Worm (Caenorhabditis elegans) whole organism, L4 larva: ENCODE results near the gene mrpl-1.

Source experiments
- R02D3.7 ChIP-seq: fragments of 150-350 bp; sonication (generic microtip); optimal IDR thresholded peaks from 3 replicates; lab custom pipeline; 2014; ENCODE audit warnings: missing biosample characterization, missing genetic modification characterization
- aly-2 ChIP-seq: sonication (generic microtip); optimal IDR thresholded peaks from 2 replicates; lab custom pipeline; 2018; ENCODE audit warnings: missing biosample characterization, missing genetic modification characterization
- cey-2 ChIP-seq: sonication (generic microtip); optimal IDR thresholded peaks from 3 replicates; lab custom pipeline; 2017; ENCODE audit warnings: missing genetic modification characterization, mild to moderate bottlenecking, missing compliant biosample characterization, antibody characterized with exemption, borderline replicate concordance; ENCODE audit not compliant: insufficient read depth
- daf-8 ChIP-seq: fragments of 200-800 bp; sonication (Bioruptor generic); IDR thresholded peaks from 2 replicates; pipeline ENCODE4 v1.3.6; 2022; ENCODE audit warnings: missing genetic modification characterization, missing compliant biosample characterization
- lin-39 ChIP-seq: fragments of 150-350 bp; optimal IDR thresholded peaks from 2 replicates; lab custom pipeline; 2014; ENCODE audit warnings: missing biosample characterization, missing genetic modification reagents, missing genetic modification characterization
- lir-3 ChIP-seq: sonication (generic microtip); optimal IDR thresholded peaks from 2 replicates; lab custom pipeline; 2016; ENCODE audit warnings: mild to moderate bottlenecking, missing genetic modification characterization, missing compliant biosample characterization
- nhr-237 ChIP-seq: sonication (generic microtip); optimal IDR thresholded peaks from 2 replicates; lab custom pipeline; 2017; ENCODE audit warnings: missing biosample characterization, missing genetic modification characterization
- nhr-25 ChIP-seq: sonication (generic microtip); optimal IDR thresholded peaks from 2 replicates; lab custom pipeline; 2017; ENCODE audit warnings: missing genetic modification characterization, mild to moderate bottlenecking, missing compliant biosample characterization, antibody characterized with exemption, moderate library complexity, borderline replicate concordance; ENCODE audit not compliant: insufficient read depth
- snpc-1.2 ChIP-seq: fragments of 200-800 bp; sonication (Bioruptor generic); IDR thresholded peaks from 2 replicates; pipeline ENCODE4 v1.3.6; 2022; ENCODE audit warnings: missing genetic modification reagents, missing genetic modification characterization, missing compliant biosample characterization
- snpc-4 ChIP-seq: fragments of 150-350 bp; optimal IDR thresholded peaks from 2 replicates; lab custom pipeline; 2014; ENCODE audit warnings: missing biosample characterization, missing genetic modification characterization
- zag-1 ChIP-seq: fragments of 150-350 bp; optimal IDR thresholded peaks from 2 replicates; lab custom pipeline; 2014; ENCODE audit warnings: missing biosample characterization, missing genetic modification characterization

DNA sequence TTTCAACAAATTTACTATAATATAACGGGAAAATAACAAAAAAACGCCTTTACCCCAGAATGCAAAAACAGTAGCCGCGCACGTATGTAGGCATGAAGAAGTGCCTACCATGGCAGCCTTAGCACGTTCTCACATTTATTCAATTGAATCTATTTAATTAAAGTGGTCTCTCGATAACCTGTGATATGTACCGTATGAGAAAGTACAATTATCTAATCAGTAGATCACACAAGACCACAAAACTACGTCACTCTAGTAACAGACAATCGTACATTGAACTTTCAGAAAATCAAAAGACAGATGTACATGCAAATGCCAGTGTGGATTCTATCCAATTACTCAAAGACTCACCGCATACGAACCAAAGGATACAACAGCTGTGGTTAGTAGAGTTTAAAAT lies 2.8 kb upstream of the mrpl-1 start:
- TF ChIP-seq R02D3.7 (tag; lab: Kevin White, UChicago), result no peak
- no peak for TF ChIP-seq lir-3 (tag; lab: Kevin White, UChicago)
- TF ChIP-seq nhr-25 (tag; lab: Kevin White, UChicago), result no peak
- no peak for TF ChIP-seq cey-2 (tag; lab: Kevin White, UChicago)
- TF ChIP-seq snpc-4 (tag; lab: Kevin White, UChicago), result no peak
- TF ChIP-seq nhr-237 (tag; lab: Kevin White, UChicago), result no peak
- TF ChIP-seq snpc-1.2, result no peak
- no peak for TF ChIP-seq aly-2
- TF ChIP-seq zag-1 (tag; lab: Kevin White, UChicago), result no peak
- TF ChIP-seq lin-39, result no peak
- no peak for TF ChIP-seq daf-8
